Worm (Caenorhabditis elegans) whole organism, L2 larva: Measurements from ENCODE around the gene npr-32.

Experiments
- F13H6.1 ChIP-seq: sonication (generic microtip); optimal IDR thresholded peaks from 2 replicates; lab custom pipeline; 2016; ENCODE audit warnings: missing genetic modification characterization, missing compliant biosample characterization
- R02D3.7 ChIP-seq: fragments of 150-350 bp; optimal IDR thresholded peaks from 2 replicates; lab custom pipeline; 2014; ENCODE audit warnings: missing biosample characterization, missing genetic modification characterization
- Y55F3AM.14 ChIP-seq: fragments of 200-800 bp; sonication (Bioruptor generic); optimal IDR thresholded peaks from 2 replicates; lab custom pipeline; 2018; ENCODE audit warnings: mild to moderate bottlenecking, missing genetic modification characterization, missing compliant biosample characterization
- ZK546.5 ChIP-seq: sonication (generic microtip); optimal IDR thresholded peaks from 2 replicates; lab custom pipeline; 2017; ENCODE audit warnings: missing biosample characterization, missing genetic modification characterization
- alr-1 ChIP-seq: fragments of 150-350 bp; optimal IDR thresholded peaks from 2 replicates; lab custom pipeline; 2014; ENCODE audit warnings: missing biosample characterization, missing genetic modification characterization
- blmp-1 ChIP-seq: sonication (generic microtip); optimal IDR thresholded peaks from 2 replicates; lab custom pipeline; 2017; ENCODE audit warnings: missing genetic modification characterization, mild to moderate bottlenecking, missing compliant biosample characterization, antibody characterized with exemption, moderate library complexity; ENCODE audit not compliant: insufficient read depth
- ceh-16 ChIP-seq: fragments of 150-350 bp; optimal IDR thresholded peaks from 2 replicates; lab custom pipeline; 2014; ENCODE audit warnings: missing biosample characterization, missing genetic modification characterization
- ceh-82 ChIP-seq: fragments of 150-350 bp; optimal IDR thresholded peaks from 2 replicates; lab custom pipeline; 2014; ENCODE audit warnings: missing biosample characterization, missing genetic modification characterization
- crh-2 ChIP-seq: sonication (generic microtip); optimal IDR thresholded peaks from 2 replicates; lab custom pipeline; 2017; ENCODE audit warnings: missing biosample characterization, missing genetic modification characterization
- dmd-4 ChIP-seq: sonication (generic microtip); optimal IDR thresholded peaks from 2 replicates; lab custom pipeline; 2017; ENCODE audit warnings: missing biosample characterization, missing genetic modification characterization
- egl-27 ChIP-seq: sonication (generic microtip); optimal IDR thresholded peaks from 3 replicates; lab custom pipeline; 2017; ENCODE audit warnings: missing biosample characterization, missing genetic modification reagents, missing genetic modification characterization
- elt-1 ChIP-seq: fragments of 150-350 bp; optimal IDR thresholded peaks from 2 replicates; lab custom pipeline; 2014; ENCODE audit warnings: missing biosample characterization, missing genetic modification characterization
- elt-3 ChIP-seq: sonication (generic microtip); optimal IDR thresholded peaks from 2 replicates; lab custom pipeline; 2017; ENCODE audit warnings: missing biosample characterization, missing genetic modification characterization
- fos-1 ChIP-seq: fragments of 150-350 bp; optimal IDR thresholded peaks from 2 replicates; lab custom pipeline; 2014; ENCODE audit warnings: missing biosample characterization, missing genetic modification characterization
- gmeb-1 ChIP-seq: fragments of 150-350 bp; optimal IDR thresholded peaks from 2 replicates; lab custom pipeline; 2014; ENCODE audit warnings: missing biosample characterization, missing genetic modification characterization
- lin-11 ChIP-seq: fragments of 150-350 bp; sonication (generic microtip); optimal IDR thresholded peaks from 2 replicates; lab custom pipeline; 2014; ENCODE audit warnings: missing biosample characterization, missing genetic modification characterization, inconsistent platforms, mixed read lengths
- lin-13 ChIP-seq: fragments of 150-350 bp; optimal IDR thresholded peaks from 2 replicates; lab custom pipeline; 2014; ENCODE audit warnings: missing biosample characterization, missing genetic modification reagents, missing genetic modification characterization
- lsy-2 ChIP-seq, 2 experiments: fragments of 150-350 bp in 1 of 2; sonication (generic microtip) in 1 of 2; optimal IDR thresholded peaks; 2 replicates each; lab custom pipeline; 2014 to 2017; ENCODE audit warnings: missing biosample characterization in 2 of 2, missing genetic modification characterization in 2 of 2
- mab-5 ChIP-seq: fragments of 150-350 bp; optimal IDR thresholded peaks from 2 replicates; lab custom pipeline; 2014; ENCODE audit warnings: missing biosample characterization, missing genetic modification characterization
- mbf-1 ChIP-seq: sonication (generic microtip); optimal IDR thresholded peaks from 2 replicates; lab custom pipeline; 2017; ENCODE audit warnings: missing biosample characterization, missing genetic modification characterization
- mdl-1 ChIP-seq, 2 experiments: fragments of 150-350 bp in 1 of 2; sonication (generic microtip) in 1 of 2; optimal IDR thresholded peaks; 2 replicates each; lab custom pipeline; 2017; ENCODE audit warnings: missing biosample characterization in 2 of 2, missing genetic modification characterization in 2 of 2
- nhr-10 ChIP-seq: sonication (generic microtip); optimal IDR thresholded peaks from 2 replicates; lab custom pipeline; 2017; ENCODE audit warnings: missing biosample characterization, missing genetic modification characterization
- nhr-11 ChIP-seq: fragments of 150-350 bp; optimal IDR thresholded peaks from 2 replicates; lab custom pipeline; 2014; ENCODE audit warnings: missing biosample characterization, missing genetic modification characterization
- nhr-12 ChIP-seq: fragments of 150-350 bp; optimal IDR thresholded peaks from 2 replicates; lab custom pipeline; 2014; ENCODE audit warnings: missing biosample characterization, missing genetic modification characterization
- nhr-129 ChIP-seq: fragments of 150-350 bp; optimal IDR thresholded peaks from 2 replicates; lab custom pipeline; 2014; ENCODE audit warnings: missing biosample characterization, missing genetic modification characterization
- nhr-237 ChIP-seq: fragments of 150-350 bp; optimal IDR thresholded peaks from 2 replicates; lab custom pipeline; 2014; ENCODE audit warnings: missing biosample characterization, missing genetic modification characterization
- nhr-25 ChIP-seq: fragments of 150-350 bp; sonication (generic microtip); optimal IDR thresholded peaks from 3 replicates; lab custom pipeline; 2014; ENCODE audit warnings: missing biosample characterization, missing genetic modification characterization
- nhr-6 ChIP-seq: fragments of 150-350 bp; optimal IDR thresholded peaks from 2 replicates; lab custom pipeline; 2014; ENCODE audit warnings: missing biosample characterization, missing genetic modification characterization
- nhr-77 ChIP-seq: fragments of 150-350 bp; optimal IDR thresholded peaks from 2 replicates; lab custom pipeline; 2014; ENCODE audit warnings: missing biosample characterization, missing genetic modification characterization
- peb-1 ChIP-seq: fragments of 150-350 bp; optimal IDR thresholded peaks from 2 replicates; lab custom pipeline; 2014; ENCODE audit warnings: missing biosample characterization, missing genetic modification characterization
- sem-4 ChIP-seq: fragments of 150-350 bp; optimal IDR thresholded peaks from 2 replicates; lab custom pipeline; 2014; ENCODE audit warnings: missing biosample characterization, missing genetic modification reagents, missing genetic modification characterization
- skn-1 ChIP-seq: sonication (generic microtip); optimal IDR thresholded peaks from 2 replicates; lab custom pipeline; 2017; ENCODE audit warnings: missing biosample characterization, missing genetic modification characterization
- sma-3 ChIP-seq: sonication (generic microtip); optimal IDR thresholded peaks from 2 replicates; lab custom pipeline; 2016; ENCODE audit warnings: missing genetic modification reagents, missing genetic modification characterization, missing compliant biosample characterization
- snpc-4 ChIP-seq: fragments of 150-350 bp; optimal IDR thresholded peaks from 2 replicates; lab custom pipeline; 2014; ENCODE audit warnings: missing biosample characterization, missing genetic modification characterization
- unc-39 ChIP-seq: fragments of 150-350 bp; optimal IDR thresholded peaks from 2 replicates; lab custom pipeline; 2014; ENCODE audit warnings: missing biosample characterization, missing genetic modification characterization
- unc-55 ChIP-seq: fragments of 150-350 bp; sonication (generic microtip); optimal IDR thresholded peaks from 3 replicates; lab custom pipeline; 2014; ENCODE audit warnings: missing biosample characterization, missing genetic modification reagents, missing genetic modification characterization
- zag-1 ChIP-seq: fragments of 150-350 bp; optimal IDR thresholded peaks from 2 replicates; lab custom pipeline; 2014; ENCODE audit warnings: missing biosample characterization, missing genetic modification characterization
- ztf-1 ChIP-seq: fragments of 200-800 bp; sonication (Bioruptor generic); conservative IDR thresholded peaks from 2 replicates; pipeline ENCODE4 v1.3.6; 2022; ENCODE audit warnings: missing genetic modification characterization, missing compliant biosample characterization
- ztf-4 ChIP-seq: fragments of 150-350 bp; optimal IDR thresholded peaks from 2 replicates; lab custom pipeline; 2014; ENCODE audit warnings: missing biosample characterization, missing genetic modification characterization

The npr-32 gene

DNA sequence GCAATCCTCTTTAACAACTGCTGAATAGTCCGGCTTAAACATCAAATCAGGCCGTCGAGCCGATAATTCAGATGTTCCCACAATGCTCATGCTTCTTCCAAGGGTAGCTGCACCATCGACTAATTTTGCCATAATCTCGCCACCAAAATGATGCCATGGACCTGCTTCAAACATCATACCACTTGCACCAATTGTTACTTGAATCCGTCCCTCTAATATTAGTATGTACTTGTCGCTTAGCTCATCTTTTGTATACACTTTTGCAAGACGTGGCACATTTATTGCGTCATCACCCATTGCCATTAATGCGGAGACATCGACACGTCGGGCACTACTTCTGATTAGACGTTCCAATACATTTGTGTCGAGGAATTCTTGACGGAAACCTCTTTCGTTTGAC lies 31.2 kb downstream of the npr-32 start:
- TF ChIP-seq elt-1 (tag; lab: Kevin White, UChicago) (no peak), ZK546.5 (tag; lab: Kevin White, UChicago) (no peak), lin-13 (no peak), snpc-4 (tag; lab: Kevin White, UChicago) (no peak), gmeb-1 (no peak), mbf-1 (tag; lab: Kevin White, UChicago) (no peak), nhr-11 (no peak), mdl-1 (tag; optimal IDR thresholded peaks at IDR 0.05; lab: Kevin White, UChicago) (no peak), nhr-25 (tag; lab: Kevin White, UChicago) (no peak), unc-55 (no peak), fos-1 (tag; lab: Kevin White, UChicago) (no peak), R02D3.7 (tag; lab: Kevin White, UChicago) (no peak), nhr-6 (tag; lab: Kevin White, UChicago) (no peak), nhr-129 (tag; lab: Kevin White, UChicago) (no peak), ztf-1 (no peak), lsy-2 (tag; optimal IDR thresholded peaks at IDR 0.05; lab: Kevin White, UChicago) (no peak), unc-39 (no peak), nhr-12 (no peak), elt-3 (tag; lab: Kevin White, UChicago) (no peak), lin-11 (tag; lab: Kevin White, UChicago) (no peak)
- TF ChIP-seq, all 48 proteins: peak for 0

DNA sequence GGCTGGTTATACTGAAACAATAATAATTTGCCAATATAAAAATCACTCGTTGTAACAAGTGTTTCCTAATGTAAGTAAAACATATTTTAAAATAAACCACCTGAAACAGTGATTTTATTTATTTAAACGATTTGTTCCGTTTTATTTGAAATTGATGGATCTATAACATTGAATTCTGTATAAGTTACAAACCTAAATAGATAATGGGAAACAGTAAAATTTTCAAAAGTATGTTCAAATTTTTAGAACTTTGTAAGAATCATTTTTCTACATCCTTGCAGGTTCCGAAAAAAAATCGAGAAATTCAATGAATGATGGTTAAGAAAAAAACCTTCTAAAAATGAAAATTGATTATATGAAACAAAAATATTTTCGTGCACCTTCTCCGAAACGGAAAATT lies 37.4 kb downstream of the npr-32 start:
- TF ChIP-seq fos-1 (tag; lab: Kevin White, UChicago), result no peak
- TF ChIP-seq nhr-77 (tag; lab: Kevin White, UChicago), result no peak
- no peak for TF ChIP-seq nhr-11
- no peak for TF ChIP-seq nhr-129 (tag; lab: Kevin White, UChicago)
- TF ChIP-seq Y55F3AM.14 (GFP tag; lab: Kevin White, UChicago), result no peak
- no peak for TF ChIP-seq ztf-1
- no peak for TF ChIP-seq ZK546.5 (tag; lab: Kevin White, UChicago)
- TF ChIP-seq alr-1, result no peak
- TF ChIP-seq elt-1 (tag; lab: Kevin White, UChicago), result no peak
- no peak for TF ChIP-seq blmp-1
- no peak for TF ChIP-seq sem-4
- TF ChIP-seq ceh-82 (tag; lab: Kevin White, UChicago), result no peak
- TF ChIP-seq unc-55, result no peak

- no peak for TF ChIP-seq lin-13
- no peak for TF ChIP-seq unc-39
- no peak for TF ChIP-seq sma-3 (GFP tag; lab: Kevin White, UChicago)
- TF ChIP-seq lsy-2 (tag; optimal IDR thresholded peaks at IDR 0.05; lab: Kevin White, UChicago), result no peak
- TF ChIP-seq snpc-4 (tag; lab: Kevin White, UChicago), result no peak
- TF ChIP-seq nhr-129 (tag; lab: Kevin White, UChicago), result no peak
- no peak for TF ChIP-seq peb-1 (tag; lab: Kevin White, UChicago)
- no peak for TF ChIP-seq crh-2 (tag; lab: Kevin White, UChicago)
- no peak for TF ChIP-seq nhr-237 (tag; lab: Kevin White, UChicago)
- TF ChIP-seq egl-27 (tag; lab: Kevin White, UChicago), result no peak
Measured at ce11 chrIV:17191791-17192190, 39.1 kb downstream of the npr-32 start, which contains the start of gene flp-17. Gene flp-17 (minus strand): TSS chrIV:17191891.

- TF ChIP-seq blmp-1 (no peak), mdl-1 (tag; optimal IDR thresholded peaks at IDR 0.05; lab: Kevin White, UChicago) (no peak), F13H6.1 (tag; lab: Kevin White, UChicago) (no peak), dmd-4 (no peak), ceh-16 (tag; lab: Kevin White, UChicago) (no peak), peb-1 (tag; lab: Kevin White, UChicago) (no peak), lin-13 (no peak), skn-1 (no peak), nhr-77 (tag; lab: Kevin White, UChicago) (no peak), zag-1 (tag; lab: Kevin White, UChicago) (no peak), lin-11 (tag; lab: Kevin White, UChicago) (no peak)
Measured at ce11 chrIV:17189193-17189592, 41.7 kb downstream of the npr-32 start.

DNA sequence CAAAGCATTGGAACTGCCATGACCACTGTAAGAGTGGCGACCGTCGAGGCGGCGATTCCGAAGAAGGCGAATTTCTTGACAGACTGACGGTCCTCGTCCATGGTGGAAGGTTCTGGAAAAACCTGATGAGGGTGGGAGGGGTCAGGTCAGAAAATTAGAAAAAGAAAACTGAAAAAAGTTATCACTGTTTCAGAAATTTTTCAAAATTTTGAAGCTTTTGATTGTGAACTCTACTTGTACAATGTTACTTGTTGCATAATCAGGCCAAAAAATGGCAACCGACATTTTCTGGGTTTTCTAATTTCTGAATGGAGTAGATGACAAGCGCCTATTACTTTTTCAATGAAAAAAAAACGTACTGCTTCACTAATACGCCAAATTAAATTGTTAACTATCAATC lies 47.2 kb downstream of the npr-32 start, which contains the start of gene col-138:
col-138 (minus strand) TSS at position 101 of the 400 bp plus-strand sequence.
- TF ChIP-seq elt-1 (tag; lab: Kevin White, UChicago) (no peak), ztf-4 (tag; lab: Kevin White, UChicago) (no peak), Y55F3AM.14 (GFP tag; lab: Kevin White, UChicago) (no peak), blmp-1 (no peak), elt-3 (tag; lab: Kevin White, UChicago) (no peak), nhr-10 (tag; lab: Kevin White, UChicago) (no peak), skn-1 (no peak), F13H6.1 (tag; lab: Kevin White, UChicago) (no peak), mdl-1 (tag; optimal IDR thresholded peaks at IDR 0.05; lab: Kevin White, UChicago) (no peak), mab-5 (tag; lab: Kevin White, UChicago) (no peak), dmd-4 (no peak), lin-13 (no peak), nhr-129 (tag; lab: Kevin White, UChicago) (no peak), lsy-2 (tag; optimal IDR thresholded peaks at IDR 0.05; lab: Kevin White, UChicago) (no peak), unc-39 (no peak), snpc-4 (tag; lab: Kevin White, UChicago) (no peak), alr-1 (no peak), ceh-82 (tag; lab: Kevin White, UChicago) (no peak), peb-1 (tag; lab: Kevin White, UChicago) (no peak)
